Fruit fly (Drosophila melanogaster) whole organism, pupa: ENCODE data around the gene ssp5.

Experiments used
- CG10348 ChIP-seq: fragments of 200-800 bp; sonication (Bioruptor generic); IDR thresholded peaks from 2 replicates; pipeline ENCODE4 v1.3.6; 2022; ENCODE audit warnings: missing biosample characterization, missing genetic modification characterization
- CG12605 ChIP-seq: fragments of 200-800 bp; sonication (Bioruptor generic); IDR thresholded peaks from 2 replicates; pipeline ENCODE4 v1.3.6; 2022; ENCODE audit warnings: missing biosample characterization, missing genetic modification characterization
- CG13204 ChIP-seq: fragments of 200-800 bp; sonication (Bioruptor generic); optimal IDR thresholded peaks from 2 replicates; lab custom pipeline; 2018; ENCODE audit warnings: missing biosample characterization, mild to moderate bottlenecking, missing genetic modification characterization, moderate library complexity
- CG14655 ChIP-seq: fragments of 200-800 bp; sonication (Bioruptor generic); optimal IDR thresholded peaks from 3 replicates; lab custom pipeline; 2017; ENCODE audit warnings: mild to moderate bottlenecking, missing biosample characterization, missing genetic modification reagents, missing genetic modification characterization
- CG15710 ChIP-seq: fragments of 200-800 bp; sonication (Bioruptor generic); optimal IDR thresholded peaks from 2 replicates; lab custom pipeline; 2018; ENCODE audit warnings: missing biosample characterization, mild to moderate bottlenecking, missing genetic modification characterization, moderate library complexity
- CG17806 ChIP-seq: fragments of 200-800 bp; sonication (Bioruptor generic); optimal IDR thresholded peaks from 2 replicates; lab custom pipeline; 2018; ENCODE audit warnings: missing biosample characterization, mild to moderate bottlenecking, missing genetic modification characterization, moderate library complexity
- CG32121 ChIP-seq: fragments of 200-800 bp; sonication (Bioruptor generic); IDR thresholded peaks from 2 replicates; pipeline ENCODE4 v1.3.6; 2022; ENCODE audit warnings: missing biosample characterization, missing genetic modification characterization
- CG34367 ChIP-seq: fragments of 200-800 bp; sonication (Bioruptor generic); optimal IDR thresholded peaks from 2 replicates; lab custom pipeline; 2018; ENCODE audit warnings: missing biosample characterization, mild to moderate bottlenecking, missing genetic modification characterization
- CG4496 ChIP-seq: fragments of 200-800 bp; sonication (Bioruptor generic); IDR thresholded peaks from 3 replicates; pipeline ENCODE4 v1.3.6; 2022; ENCODE audit warnings: missing biosample characterization, missing genetic modification characterization
- CG8159 ChIP-seq: fragments of 200-800 bp; sonication (Bioruptor generic); optimal IDR thresholded peaks from 3 replicates; lab custom pipeline; 2018; ENCODE audit warnings: missing biosample characterization, mild to moderate bottlenecking, missing genetic modification characterization, moderate library complexity
- CG8301 ChIP-seq: fragments of 200-800 bp; sonication (Bioruptor generic); optimal IDR thresholded peaks from 2 replicates; lab custom pipeline; 2018; ENCODE audit warnings: missing biosample characterization, mild to moderate bottlenecking, missing genetic modification characterization
- CG9948 ChIP-seq: fragments of 200-800 bp; sonication (Bioruptor generic); optimal IDR thresholded peaks from 2 replicates; lab custom pipeline; 2018; ENCODE audit warnings: missing biosample characterization, mild to moderate bottlenecking, missing genetic modification characterization, moderate library complexity
- D1 ChIP-seq: fragments of 200-800 bp; sonication (Bioruptor generic); optimal IDR thresholded peaks from 2 replicates; lab custom pipeline; 2018; ENCODE audit warnings: missing biosample characterization, mild to moderate bottlenecking, missing genetic modification characterization, moderate library complexity
- EcR ChIP-seq: fragments of 200-800 bp; sonication (Bioruptor generic); optimal IDR thresholded peaks from 3 replicates; lab custom pipeline; 2019; ENCODE audit warnings: missing biosample characterization, missing genetic modification characterization, mild to moderate bottlenecking, moderate library complexity, missing genetic modification reagents
- Ets98B ChIP-seq: fragments of 200-800 bp; sonication (Bioruptor generic); IDR thresholded peaks from 2 replicates; pipeline ENCODE4 v1.3.6; 2022; ENCODE audit warnings: missing biosample characterization, missing genetic modification characterization
- Pif1A ChIP-seq: fragments of 200-800 bp; sonication (Bioruptor generic); optimal IDR thresholded peaks from 3 replicates; lab custom pipeline; 2016; ENCODE audit warnings: missing biosample characterization, missing genetic modification characterization
- Pif1B ChIP-seq: fragments of 200-800 bp; sonication (Bioruptor generic); optimal IDR thresholded peaks from 3 replicates; lab custom pipeline; 2016; ENCODE audit warnings: missing biosample characterization, missing genetic modification characterization
- Snoo ChIP-seq: fragments of 200-800 bp; sonication (Bioruptor generic); optimal IDR thresholded peaks from 3 replicates; lab custom pipeline; 2017; ENCODE audit warnings: missing biosample characterization, mild to moderate bottlenecking, missing genetic modification characterization, inconsistent platforms
- fd96Ca ChIP-seq: fragments of 200-800 bp; sonication (Bioruptor generic); IDR thresholded peaks from 3 replicates; pipeline ENCODE4 v1.3.6; 2022; ENCODE audit warnings: missing biosample characterization, missing genetic modification characterization
- gl ChIP-seq: fragments of 200-800 bp; sonication (Bioruptor generic); optimal IDR thresholded peaks from 2 replicates; lab custom pipeline; 2018; ENCODE audit warnings: missing biosample characterization, mild to moderate bottlenecking, missing genetic modification characterization
- rn ChIP-seq: fragments of 200-800 bp; sonication (Bioruptor generic); IDR thresholded peaks from 2 replicates; pipeline ENCODE4 v1.3.6; 2022; ENCODE audit warnings: missing biosample characterization, missing genetic modification characterization

ssp5 gene

dm6 chr3R:12020987-12021386 is 12.0 kb upstream of the ssp5 start:
- TF ChIP-seq CG12605 (GFP tag; lab: Robert Waterston, UW): no peak; the same call in 1 of the 2 replicates

DNA sequence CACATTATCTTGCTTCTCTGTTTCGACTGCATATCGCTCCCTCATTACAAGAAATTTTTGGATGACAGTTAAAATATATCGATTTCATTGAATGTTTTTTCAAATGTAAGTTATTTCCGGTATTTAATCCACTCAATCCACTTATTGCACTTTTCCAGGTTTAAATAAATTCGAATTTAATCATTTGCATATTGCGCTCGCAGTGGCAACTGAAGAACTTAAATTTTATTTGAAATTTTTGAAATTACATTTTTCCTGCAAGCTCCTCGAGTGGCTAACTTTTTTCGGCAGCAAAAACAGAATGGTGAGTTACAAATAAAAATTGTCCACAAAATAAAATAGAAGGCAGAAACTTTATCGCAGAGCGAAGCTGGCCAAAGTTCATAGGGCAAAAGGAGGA is 1.3 kb upstream of the ssp5 start, which contains the start of the genes CG31358, CG42504 and CG42505:
Gene CG31358, minus strand, starts transcription at position 101 of the 400 bp plus-strand sequence.
Gene CG42504, minus strand, starts transcription at position 101 of the 400 bp plus-strand sequence.
Gene CG42505, minus strand, starts transcription at position 101 of the 400 bp plus-strand sequence.
- TF ChIP-seq EcR (GFP tag; lab: Kevin White, UChicago) (no peak), CG8159 (tag; lab: Kevin White, UChicago) (no peak), rn (GFP tag; lab: Robert Waterston, UW) (no peak), CG32121 (GFP tag; lab: Robert Waterston, UW) (no peak), CG10348 (GFP tag; lab: Robert Waterston, UW) (no peak), Snoo (tag; lab: Kevin White, UChicago) (no peak), CG17806 (tag; lab: Kevin White, UChicago) (no peak), CG12605 (GFP tag; lab: Robert Waterston, UW) (no peak), CG14655 (GFP tag; lab: Kevin White, UChicago) (no peak), CG13204 (GFP tag; lab: Kevin White, UChicago) (no peak), CG8301 (tag; lab: Kevin White, UChicago) (no peak), Pif1B (no peak), D1 (tag; lab: Kevin White, UChicago) (no peak), CG4496 (GFP tag; lab: Robert Waterston, UW) (no peak), Pif1A (GFP tag; lab: Kevin White, UChicago) (no peak), CG34367 (tag; lab: Kevin White, UChicago) (no peak)

DNA sequence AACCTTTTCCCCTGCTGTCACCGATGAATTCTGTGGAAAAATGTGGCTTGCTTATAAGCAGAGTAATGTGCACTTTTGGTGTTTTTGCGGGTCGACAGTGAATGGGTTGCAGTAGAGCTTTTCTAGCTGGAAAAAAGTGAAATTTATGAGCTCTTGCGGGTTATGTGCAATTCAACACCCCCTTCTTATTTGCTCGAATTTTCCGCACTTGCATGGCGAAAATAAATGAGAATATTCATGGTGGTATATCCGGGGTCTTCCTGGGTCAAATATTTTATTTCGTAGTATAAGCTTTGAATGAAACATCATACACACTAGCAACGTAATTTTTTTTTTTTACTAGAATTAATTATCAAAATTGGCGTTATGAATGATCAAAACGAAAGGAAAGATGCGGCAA is 7.3 kb downstream of the ssp5 start, which contains the start of gene CG14736:
Gene CG14736, plus strand, starts transcription at position 301 of the 400 bp plus-strand sequence.
- TF ChIP-seq CG32121 (GFP tag; lab: Robert Waterston, UW) (no peak), Ets98B (no peak), CG12605 (GFP tag; lab: Robert Waterston, UW) (no peak), CG34367 (tag; lab: Kevin White, UChicago) (no peak), CG10348 (GFP tag; lab: Robert Waterston, UW) (no peak), CG8301 (tag; lab: Kevin White, UChicago) (no peak), fd96Ca (GFP tag; lab: Robert Waterston, UW) (no peak), CG15710 (tag; lab: Kevin White, UChicago) (no peak)

DNA sequence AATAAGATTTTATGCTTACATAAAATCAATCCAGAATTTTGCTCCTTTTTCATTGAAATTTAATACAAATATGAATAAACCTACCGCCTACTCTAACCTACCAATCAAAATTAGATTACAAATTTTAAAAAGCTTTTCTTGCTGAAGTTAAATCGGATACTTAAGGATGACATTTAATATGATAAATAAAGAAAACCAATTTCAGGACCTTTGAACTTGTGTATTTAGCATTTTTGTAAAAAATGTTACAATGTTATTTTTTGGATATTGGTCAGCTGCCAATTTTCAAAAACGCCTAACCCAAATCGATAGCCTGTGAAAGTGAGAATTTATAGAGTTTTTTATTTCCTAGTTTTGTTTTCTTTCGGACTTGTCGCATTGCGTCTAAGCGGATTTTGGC is 16.2 kb downstream of the ssp5 start, which contains the start of gene CG14739:
Gene CG14739, minus strand, starts transcription at position 101 of the 400 bp plus-strand sequence.
- TF ChIP-seq CG34367 (tag; lab: Kevin White, UChicago) (no peak), CG8301 (tag; lab: Kevin White, UChicago) (no peak)

- TF ChIP-seq CG32121 (GFP tag; lab: Robert Waterston, UW) (no peak), CG17806 (tag; lab: Kevin White, UChicago) (no peak), CG15710 (tag; lab: Kevin White, UChicago) (no peak), Pif1B (no peak), CG12605 (GFP tag; lab: Robert Waterston, UW) (no peak), Ets98B (no peak), D1 (tag; lab: Kevin White, UChicago) (no peak), CG34367 (tag; lab: Kevin White, UChicago) (no peak), Snoo (tag; lab: Kevin White, UChicago) (no peak), CG9948 (no peak), rn (GFP tag; lab: Robert Waterston, UW) (no peak), Pif1A (GFP tag; lab: Kevin White, UChicago) (no peak), CG4496 (GFP tag; lab: Robert Waterston, UW) (no peak), EcR (GFP tag; lab: Kevin White, UChicago) (no peak), CG13204 (GFP tag; lab: Kevin White, UChicago) (no peak), CG8159 (tag; lab: Kevin White, UChicago) (no peak), gl (tag; lab: Kevin White, UChicago) (no peak)
Measured at dm6 chr3R:12062844-12063243, 29.9 kb downstream of the ssp5 start, which contains the start of gene CG14740. CG14740 (minus strand) TSS chr3R:12062944.

DNA sequence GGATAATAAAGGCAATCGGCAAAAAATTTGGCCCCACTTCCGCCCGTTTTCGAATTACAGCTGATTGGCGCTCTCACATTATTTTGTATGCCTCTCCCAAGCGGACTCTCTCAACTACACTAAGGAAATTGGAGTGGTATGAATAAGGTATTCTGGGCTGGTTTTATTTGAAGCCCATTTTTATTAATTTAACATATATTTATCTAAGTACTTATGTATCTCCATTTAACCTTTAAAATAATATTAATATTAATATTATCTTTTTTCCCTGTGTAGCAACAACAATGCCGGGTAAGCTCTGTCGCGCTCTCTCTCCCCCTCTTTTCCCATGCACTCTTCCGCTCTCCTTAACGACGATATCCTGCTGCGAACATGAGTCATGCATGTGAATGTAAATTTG is 46.0 kb downstream of the ssp5 start:
- TF ChIP-seq EcR (GFP tag; lab: Kevin White, UChicago) (no peak), Pif1B (peak; percentile 41), CG9948 (peak; percentile 76), Ets98B (peak; percentile 69; the same call in 1 of the 2 replicates), CG34367 (tag; lab: Kevin White, UChicago) (peak; percentile 58), CG10348 (GFP tag; lab: Robert Waterston, UW) (no peak), CG12605 (GFP tag; lab: Robert Waterston, UW) (peak; percentile 45; the same call in 1 of the 2 replicates), Snoo (tag; lab: Kevin White, UChicago) (no peak), CG8301 (tag; lab: Kevin White, UChicago) (no peak), Pif1A (GFP tag; lab: Kevin White, UChicago) (peak; percentile 44), rn (GFP tag; lab: Robert Waterston, UW) (0 out of 2 replicates have a peak, but pooled peaks have one; percentile 11), CG14655 (GFP tag; lab: Kevin White, UChicago) (peak; percentile 70), D1 (tag; lab: Kevin White, UChicago) (no peak), CG13204 (GFP tag; lab: Kevin White, UChicago) (no peak), CG32121 (GFP tag; lab: Robert Waterston, UW) (peak; percentile 74), CG15710 (tag; lab: Kevin White, UChicago) (peak; percentile 85), fd96Ca (GFP tag; lab: Robert Waterston, UW) (peak; percentile 61; the same call in 2 of the 3 replicates), CG8159 (tag; lab: Kevin White, UChicago) (peak; percentile 87), gl (tag; lab: Kevin White, UChicago) (no peak), CG4496 (GFP tag; lab: Robert Waterston, UW) (peak; percentile 79), CG17806 (tag; lab: Kevin White, UChicago) (no peak)
